In the genomic region with DNA sequence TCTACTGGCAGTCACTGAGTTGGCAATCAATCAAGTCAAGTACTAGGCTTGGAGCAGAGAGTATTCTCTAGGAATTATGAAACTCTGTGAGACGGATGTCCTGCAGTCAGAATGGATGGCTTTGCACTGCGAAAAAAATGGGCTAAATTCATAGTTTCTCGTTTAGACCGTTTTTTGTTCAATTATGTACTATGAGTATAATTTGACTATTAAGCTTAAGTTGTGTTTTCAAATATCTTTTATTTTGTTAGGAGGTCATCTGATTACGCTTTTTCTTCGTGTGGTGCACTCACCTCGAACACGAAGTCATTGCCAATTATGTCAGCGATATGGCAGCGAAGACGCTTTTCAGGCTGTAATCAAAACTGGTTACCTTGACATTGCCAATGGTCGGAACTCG, we compare ENCODE assay signal across 3 fruit fly cellular contexts.
TF ChIP-seq lines count a peak whose summit lies in the region.

No protein-coding gene starts in this region.

- TF ChIP-seq CTCF in whole organism, embryonic (GFP tag; optimal IDR thresholded peaks at IDR 0.05; lab: Kevin White, UChicago): no peak

TF ChIP-seq in whole organism, embryonic, 481 proteins besides CTCF, POLR2A, EP300 and RAD21:
- no peak for TF ChIP-seq gro (GFP tag; optimal IDR thresholded peaks at IDR 0.05; lab: Kevin White, UChicago)
- TF ChIP-seq Drgx (GFP tag; IDR thresholded peaks at IDR 0.05; lab: Robert Waterston, UW): 0 out of 2 replicates have a peak, but pooled peaks have one; percentile 17

TF ChIP-seq in whole organism, prepupa, 60 proteins besides CTCF, POLR2A, EP300 and RAD21 (continues in another document):
- no peak for TF ChIP-seq dsx (GFP tag; optimal IDR thresholded peaks at IDR 0.05; lab: Kevin White, UChicago; ENCODE audit: poor library complexity, severe bottlenecking)
- no peak for TF ChIP-seq Eip93F (GFP tag; optimal IDR thresholded peaks at IDR 0.05; lab: Kevin White, UChicago)
- no peak for TF ChIP-seq Sox102F (GFP tag; optimal IDR thresholded peaks at IDR 0.05; lab: Kevin White, UChicago)
- peak; percentile 42 for TF ChIP-seq CG3032 (tag; optimal IDR thresholded peaks at IDR 0.05; lab: Kevin White, UChicago)
- no peak for TF ChIP-seq CG31627 (GFP tag; optimal IDR thresholded peaks at IDR 0.05; lab: Kevin White, UChicago)
- peak; percentile 2 for TF ChIP-seq pdm3 (GFP tag; optimal IDR thresholded peaks at IDR 0.05; lab: Kevin White, UChicago)
- no peak for TF ChIP-seq fd85E (GFP tag; optimal IDR thresholded peaks at IDR 0.05; lab: Kevin White, UChicago)
- TF ChIP-seq Met (GFP tag; optimal IDR thresholded peaks at IDR 0.05; lab: Kevin White, UChicago): no peak
- no peak for TF ChIP-seq lz (GFP tag; optimal IDR thresholded peaks at IDR 0.05; lab: Kevin White, UChicago)
- no peak for TF ChIP-seq Blimp-1 (GFP tag; optimal IDR thresholded peaks at IDR 0.05; lab: Kevin White, UChicago)
- TF ChIP-seq OdsH (GFP tag; optimal IDR thresholded peaks at IDR 0.05; lab: Kevin White, UChicago): peak; percentile 6
- peak; percentile 41; the same call in 1 of the 3 replicates for TF ChIP-seq eg (GFP tag; IDR thresholded peaks at IDR 0.05; lab: Robert Waterston, UW)
- TF ChIP-seq CG8632 (GFP tag; optimal IDR thresholded peaks at IDR 0.05; lab: Kevin White, UChicago): no peak
- no peak for TF ChIP-seq CG34406 (GFP tag; optimal IDR thresholded peaks at IDR 0.05; lab: Kevin White, UChicago)
- TF ChIP-seq CG10669 (GFP tag; optimal IDR thresholded peaks at IDR 0.05; lab: Kevin White, UChicago): peak; percentile 18
- no peak for TF ChIP-seq net (GFP tag; optimal IDR thresholded peaks at IDR 0.05; lab: Kevin White, UChicago)
- TF ChIP-seq Gug (GFP tag; IDR thresholded peaks at IDR 0.05; lab: Robert Waterston, UW): peak; percentile 35; the same call in 1 of the 2 replicates
- TF ChIP-seq CG9139 (GFP tag; optimal IDR thresholded peaks at IDR 0.05; lab: Kevin White, UChicago): no peak
- no peak for TF ChIP-seq Smox (GFP tag; optimal IDR thresholded peaks at IDR 0.05; lab: Kevin White, UChicago)
- TF ChIP-seq Eip78C (GFP tag; lab: Kevin White, UChicago): peak; percentile 87
- peak; percentile 35 for TF ChIP-seq Eip75B (GFP tag; optimal IDR thresholded peaks at IDR 0.05; lab: Kevin White, UChicago)
- TF ChIP-seq cyc (GFP tag; optimal IDR thresholded peaks at IDR 0.05; lab: Kevin White, UChicago): no peak
- TF ChIP-seq CG8319 (GFP tag; optimal IDR thresholded peaks at IDR 0.05; lab: Kevin White, UChicago): no peak
- peak; percentile 62 for TF ChIP-seq CG3919 (GFP tag; optimal IDR thresholded peaks at IDR 0.05; lab: Kevin White, UChicago)
- TF ChIP-seq Hr4 (GFP tag; optimal IDR thresholded peaks at IDR 0.05; lab: Kevin White, UChicago): peak; percentile 26
- TF ChIP-seq fd59A (GFP tag; optimal IDR thresholded peaks at IDR 0.05; lab: Kevin White, UChicago): no peak
- TF ChIP-seq Ets96B (tag; optimal IDR thresholded peaks at IDR 0.05; lab: Kevin White, UChicago): peak; percentile 39
- no peak for TF ChIP-seq CG1621 (tag; optimal IDR thresholded peaks at IDR 0.05; lab: Kevin White, UChicago)
- TF ChIP-seq Ets21C (GFP tag; optimal IDR thresholded peaks at IDR 0.05; lab: Kevin White, UChicago): no peak
- TF ChIP-seq fkh (GFP tag; optimal IDR thresholded peaks at IDR 0.05; lab: Kevin White, UChicago): no peak
- TF ChIP-seq acj6 (GFP tag; optimal IDR thresholded peaks at IDR 0.05; lab: Kevin White, UChicago): peak; percentile 45
- no peak for TF ChIP-seq Sox15 (GFP tag; optimal IDR thresholded peaks at IDR 0.05; lab: Kevin White, UChicago)
- peak; percentile 45; the same call in 1 of the 3 replicates for TF ChIP-seq CG8119 (GFP tag; IDR thresholded peaks at IDR 0.05; lab: Robert Waterston, UW)
- TF ChIP-seq Hr39 (GFP tag; optimal IDR thresholded peaks at IDR 0.05; lab: Kevin White, UChicago): no peak
- peak; percentile 75; the same call in 2 of the 3 replicates for TF ChIP-seq CG6163 (GFP tag; IDR thresholded peaks at IDR 0.05; lab: Robert Waterston, UW)
- TF ChIP-seq topi (GFP tag; optimal IDR thresholded peaks at IDR 0.05; lab: Kevin White, UChicago): no peak
- peak; percentile 8 for TF ChIP-seq CG7368 (GFP tag; optimal IDR thresholded peaks at IDR 0.05; lab: Kevin White, UChicago)
- TF ChIP-seq achi (GFP tag; optimal IDR thresholded peaks at IDR 0.05; lab: Kevin White, UChicago): peak; percentile 38
- no peak for TF ChIP-seq CG6808 (GFP tag; optimal IDR thresholded peaks at IDR 0.05; lab: Kevin White, UChicago)
- no peak for TF ChIP-seq spab (GFP tag; optimal IDR thresholded peaks at IDR 0.05; lab: Kevin White, UChicago)
- peak; percentile 31 for TF ChIP-seq Sox14 (GFP tag; optimal IDR thresholded peaks at IDR 0.05; lab: Kevin White, UChicago)
- no peak for TF ChIP-seq vri (GFP tag; optimal IDR thresholded peaks at IDR 0.05; lab: Kevin White, UChicago)

TF ChIP-seq in whole organism, pupa, 21 proteins besides CTCF, POLR2A, EP300 and RAD21:
- no peak for TF ChIP-seq rn (GFP tag; IDR thresholded peaks at IDR 0.05; lab: Robert Waterston, UW)
- TF ChIP-seq CG9948 (tag; optimal IDR thresholded peaks at IDR 0.05; lab: Kevin White, UChicago): peak; percentile 50
- TF ChIP-seq Pif1B (GFP tag; optimal IDR thresholded peaks at IDR 0.05; lab: Kevin White, UChicago): peak; percentile 29
- 0 out of 3 replicates have a peak, but pooled peaks have one; percentile 27 for TF ChIP-seq CG4496 (GFP tag; IDR thresholded peaks at IDR 0.05; lab: Robert Waterston, UW)
- TF ChIP-seq CG17806 (tag; optimal IDR thresholded peaks at IDR 0.05; lab: Kevin White, UChicago): peak; percentile 45
- TF ChIP-seq Pif1A (GFP tag; optimal IDR thresholded peaks at IDR 0.05; lab: Kevin White, UChicago): peak; percentile 53
- no peak for TF ChIP-seq CG13204 (GFP tag; optimal IDR thresholded peaks at IDR 0.05; lab: Kevin White, UChicago)
- TF ChIP-seq fd96Ca (GFP tag; IDR thresholded peaks at IDR 0.05; lab: Robert Waterston, UW): peak; percentile 74
- peak; percentile 19; the same call in 1 of the 2 replicates for TF ChIP-seq CG12605 (GFP tag; IDR thresholded peaks at IDR 0.05; lab: Robert Waterston, UW)
- TF ChIP-seq CG14655 (GFP tag; optimal IDR thresholded peaks at IDR 0.05; lab: Kevin White, UChicago): peak; percentile 76
- peak; percentile 35 for TF ChIP-seq CG8159 (tag; optimal IDR thresholded peaks at IDR 0.05; lab: Kevin White, UChicago)
- TF ChIP-seq EcR (GFP tag; optimal IDR thresholded peaks at IDR 0.05; lab: Kevin White, UChicago): no peak
- no peak for TF ChIP-seq CG10348 (GFP tag; IDR thresholded peaks at IDR 0.05; lab: Robert Waterston, UW)
- TF ChIP-seq gl (tag; optimal IDR thresholded peaks at IDR 0.05; lab: Kevin White, UChicago): no peak
- TF ChIP-seq CG32121 (GFP tag; IDR thresholded peaks at IDR 0.05; lab: Robert Waterston, UW): no peak
- TF ChIP-seq D1 (tag; optimal IDR thresholded peaks at IDR 0.05; lab: Kevin White, UChicago): no peak
- TF ChIP-seq Ets98B (GFP tag; IDR thresholded peaks at IDR 0.05; lab: Robert Waterston, UW): peak; percentile 36; the same call in 1 of the 2 replicates
- TF ChIP-seq Snoo (tag; optimal IDR thresholded peaks at IDR 0.05; lab: Kevin White, UChicago): no peak
- peak; percentile 5 for TF ChIP-seq CG15710 (tag; optimal IDR thresholded peaks at IDR 0.05; lab: Kevin White, UChicago)
- peak; percentile 77 for TF ChIP-seq CG8301 (tag; optimal IDR thresholded peaks at IDR 0.05; lab: Kevin White, UChicago)
- no peak for TF ChIP-seq CG34367 (tag; optimal IDR thresholded peaks at IDR 0.05; lab: Kevin White, UChicago)
